Fruit fly (Drosophila melanogaster) whole organism, embryonic: ENCODE results near the gene mAChR-C.

Experiments
- Antp ChIP-seq: fragments of 200-800 bp; sonication (Bioruptor generic); optimal IDR thresholded peaks from 3 replicates; lab custom pipeline; 2016; ENCODE audit warnings: missing biosample characterization, missing genetic modification characterization
- B-H2 ChIP-seq: fragments of 200-800 bp; sonication (Bioruptor generic); optimal IDR thresholded peaks from 2 replicates; lab custom pipeline; 2018; ENCODE audit warnings: missing biosample characterization, mild to moderate bottlenecking, missing genetic modification characterization
- BEAF-32 ChIP-seq: fragments of 200-800 bp; sonication (Bioruptor generic); optimal IDR thresholded peaks from 3 replicates; lab custom pipeline; 2017; ENCODE audit warnings: missing biosample characterization, missing genetic modification characterization, mild to moderate bottlenecking, moderate library complexity, missing genetic modification reagents
- Bteb2 ChIP-seq: fragments of 200-800 bp; sonication (Bioruptor generic); optimal IDR thresholded peaks from 2 replicates; lab custom pipeline; 2016; ENCODE audit warnings: missing biosample characterization, missing genetic modification characterization
- CG1024 ChIP-seq: fragments of 200-800 bp; sonication (Bioruptor generic); IDR thresholded peaks from 2 replicates; pipeline ENCODE4 v1.3.6; 2022; ENCODE audit warnings: missing biosample characterization, missing genetic modification characterization
- CG10654 ChIP-seq: fragments of 200-800 bp; sonication (Bioruptor generic); optimal IDR thresholded peaks from 2 replicates; lab custom pipeline; 2016; ENCODE audit warnings: missing biosample characterization, missing genetic modification characterization
- CG11085 ChIP-seq: fragments of 200-800 bp; sonication (Bioruptor generic); IDR thresholded peaks from 2 replicates; pipeline ENCODE4 v1.3.6; 2022; ENCODE audit warnings: missing biosample characterization, missing genetic modification characterization
- CG11696 ChIP-seq: fragments of 200-800 bp; sonication (Bioruptor generic); IDR thresholded peaks from 2 replicates; pipeline ENCODE4 v1.3.6; 2022; ENCODE audit warnings: missing biosample characterization, missing genetic modification characterization
- CG1233 ChIP-seq: fragments of 200-800 bp; sonication (Bioruptor generic); optimal IDR thresholded peaks from 4 replicates; lab custom pipeline; 2018; ENCODE audit warnings: missing biosample characterization, mild to moderate bottlenecking, missing genetic modification characterization
- CG13624 ChIP-seq: fragments of 200-800 bp; sonication (Bioruptor generic); optimal IDR thresholded peaks from 2 replicates; lab custom pipeline; 2016; ENCODE audit warnings: missing biosample characterization, missing genetic modification characterization
- CG14050 ChIP-seq: fragments of 200-800 bp; sonication (Bioruptor generic); IDR thresholded peaks from 3 replicates; pipeline ENCODE4 v1.3.6; 2022; ENCODE audit warnings: missing biosample characterization, missing genetic modification characterization
- CG15269 ChIP-seq: fragments of 200-800 bp; sonication (Bioruptor generic); optimal IDR thresholded peaks from 2 replicates; lab custom pipeline; 2018; ENCODE audit warnings: missing biosample characterization, mild to moderate bottlenecking, missing genetic modification characterization, moderate library complexity
- CG17328 ChIP-seq: fragments of 200-800 bp; sonication (Bioruptor generic); IDR thresholded peaks from 2 replicates; pipeline ENCODE4 v1.3.6; 2022; ENCODE audit warnings: missing biosample characterization, missing genetic modification characterization
- CG17385 ChIP-seq: fragments of 200-800 bp; sonication (Bioruptor generic); optimal IDR thresholded peaks from 3 replicates; lab custom pipeline; 2018; ENCODE audit warnings: missing biosample characterization, mild to moderate bottlenecking, missing genetic modification characterization
- CG2129 ChIP-seq: fragments of 200-800 bp; sonication (Bioruptor generic); IDR thresholded peaks from 2 replicates; pipeline ENCODE4 v1.3.6; 2022; ENCODE audit warnings: missing biosample characterization, missing genetic modification characterization; ENCODE audit not compliant: partially characterized antibody
- CG32772 ChIP-seq: fragments of 200-800 bp; sonication (Bioruptor generic); IDR thresholded peaks from 2 replicates; pipeline ENCODE4 v1.3.6; 2022; ENCODE audit warnings: missing biosample characterization, missing genetic modification characterization
- CG3847 ChIP-seq: fragments of 200-800 bp; sonication (Bioruptor generic); IDR thresholded peaks from 2 replicates; pipeline ENCODE4 v1.3.6; 2022; ENCODE audit warnings: missing biosample characterization, missing genetic modification characterization
- CG4617 ChIP-seq: fragments of 200-800 bp; sonication (Bioruptor generic); optimal IDR thresholded peaks from 3 replicates; lab custom pipeline; 2016; ENCODE audit warnings: missing biosample characterization, missing genetic modification characterization, borderline replicate concordance
- CG6654 ChIP-seq: fragments of 200-800 bp; sonication (Bioruptor generic); optimal IDR thresholded peaks from 2 replicates; lab custom pipeline; 2017; ENCODE audit warnings: missing biosample characterization, mild to moderate bottlenecking, missing genetic modification characterization
- CG8359 ChIP-seq: fragments of 200-800 bp; sonication (Bioruptor generic); optimal IDR thresholded peaks from 2 replicates; lab custom pipeline; 2017; ENCODE audit warnings: missing biosample characterization, mild to moderate bottlenecking, missing genetic modification characterization, borderline replicate concordance
- CG9609 ChIP-seq: fragments of 200-800 bp; sonication (Bioruptor generic); optimal IDR thresholded peaks from 3 replicates; lab custom pipeline; 2016; ENCODE audit warnings: missing biosample characterization, missing genetic modification characterization
- Chrac-16 ChIP-seq: fragments of 200-800 bp; sonication (Bioruptor generic); optimal IDR thresholded peaks from 3 replicates; lab custom pipeline; 2016; ENCODE audit warnings: missing biosample characterization, missing genetic modification characterization
- Dp ChIP-seq: fragments of 200-800 bp; sonication (Bioruptor generic); optimal IDR thresholded peaks from 2 replicates; lab custom pipeline; 2018; ENCODE audit warnings: missing biosample characterization, mild to moderate bottlenecking, missing genetic modification characterization, moderate library complexity
- Kr ChIP-seq: fragments of 200-800 bp; sonication (Bioruptor generic); optimal IDR thresholded peaks from 2 replicates; lab custom pipeline; 2017; ENCODE audit warnings: missing biosample characterization, mild to moderate bottlenecking, missing genetic modification characterization
- Mad ChIP-seq: fragments of 200-800 bp; sonication (Bioruptor generic); optimal IDR thresholded peaks from 2 replicates; lab custom pipeline; 2016; ENCODE audit warnings: missing biosample characterization, missing genetic modification characterization
- Max ChIP-seq: fragments of 200-800 bp; sonication (Bioruptor generic); optimal IDR thresholded peaks from 2 replicates; lab custom pipeline; 2016; ENCODE audit warnings: missing biosample characterization, mild to moderate bottlenecking, missing genetic modification characterization
- Nf-YA ChIP-seq: fragments of 200-800 bp; sonication (Bioruptor generic); IDR thresholded peaks from 2 replicates; pipeline ENCODE4 v1.3.6; 2022; ENCODE audit warnings: missing biosample characterization, missing genetic modification characterization
- Nf-YB ChIP-seq: fragments of 200-800 bp; sonication (Bioruptor generic); optimal IDR thresholded peaks from 3 replicates; lab custom pipeline; 2019; ENCODE audit warnings: missing biosample characterization, mild to moderate bottlenecking, missing genetic modification characterization, moderate library complexity
- Ptx1 ChIP-seq: fragments of 200-800 bp; sonication (Bioruptor generic); IDR thresholded peaks from 2 replicates; pipeline ENCODE4 v1.3.6; 2022; ENCODE audit warnings: missing biosample characterization, missing genetic modification characterization
- Scr ChIP-seq: fragments of 200-800 bp; sonication (Bioruptor generic); IDR thresholded peaks from 2 replicates; pipeline ENCODE4 v1.3.6; 2022; ENCODE audit warnings: missing biosample characterization, missing genetic modification characterization; ENCODE audit not compliant: partially characterized antibody
- Spps ChIP-seq: fragments of 200-800 bp; sonication (Bioruptor generic); optimal IDR thresholded peaks from 2 replicates; lab custom pipeline; 2018; ENCODE audit warnings: missing biosample characterization, mild to moderate bottlenecking, missing genetic modification characterization
- Xbp1 ChIP-seq: fragments of 200-800 bp; sonication (Bioruptor generic); optimal IDR thresholded peaks from 3 replicates; lab custom pipeline; 2016; ENCODE audit warnings: missing biosample characterization, mild to moderate bottlenecking, missing genetic modification characterization
- bsh ChIP-seq, 2 experiments: fragments of 200-800 bp; sonication (Bioruptor generic); optimal IDR thresholded peaks; 2 replicates each; lab custom pipeline; 2017 to 2018; ENCODE audit warnings: mild to moderate bottlenecking in 2 of 2, missing biosample characterization in 2 of 2, missing genetic modification characterization in 2 of 2, moderate library complexity in 1 of 2
- corto ChIP-seq: fragments of 200-800 bp; sonication (Bioruptor generic); optimal IDR thresholded peaks from 2 replicates; lab custom pipeline; 2016; ENCODE audit warnings: missing biosample characterization, mild to moderate bottlenecking, missing genetic modification characterization, moderate library complexity
- crc ChIP-seq: fragments of 200-800 bp; sonication (Bioruptor generic); optimal IDR thresholded peaks from 2 replicates; lab custom pipeline; 2016; ENCODE audit warnings: missing biosample characterization, missing genetic modification characterization
- da ChIP-seq: fragments of 200-800 bp; sonication (Bioruptor generic); optimal IDR thresholded peaks from 2 replicates; lab custom pipeline; 2016; ENCODE audit warnings: missing biosample characterization, missing genetic modification characterization
- dpn ChIP-seq, 2 experiments: fragments of 200-800 bp; sonication (Bioruptor generic); optimal IDR thresholded peaks; 3 replicates each; lab custom pipeline; 2016; ENCODE audit warnings: missing biosample characterization in 2 of 2, missing genetic modification characterization in 2 of 2
- ewg ChIP-seq: fragments of 200-800 bp; sonication (Bioruptor generic); optimal IDR thresholded peaks from 3 replicates; lab custom pipeline; 2017; ENCODE audit warnings: mild to moderate bottlenecking, missing biosample characterization, missing genetic modification reagents, missing genetic modification characterization
- fd64A ChIP-seq: fragments of 200-800 bp; sonication (Bioruptor generic); optimal IDR thresholded peaks from 3 replicates; lab custom pipeline; 2018; ENCODE audit warnings: missing biosample characterization, mild to moderate bottlenecking, missing genetic modification characterization
- hb ChIP-seq: fragments of 200-800 bp; sonication (Bioruptor generic); IDR thresholded peaks from 3 replicates; pipeline ENCODE4 v1.3.6; 2022; ENCODE audit warnings: missing biosample characterization, missing genetic modification characterization; ENCODE audit not compliant: partially characterized antibody
- inv ChIP-seq: fragments of 200-800 bp; sonication (Bioruptor generic); IDR thresholded peaks from 2 replicates; pipeline ENCODE4 v1.3.6; 2022; ENCODE audit warnings: missing biosample characterization, missing genetic modification characterization; ENCODE audit not compliant: partially characterized antibody
- mld ChIP-seq: fragments of 200-800 bp; sonication (Bioruptor generic); IDR thresholded peaks from 3 replicates; pipeline ENCODE4 v1.3.6; 2022; ENCODE audit warnings: missing biosample characterization, missing genetic modification characterization; ENCODE audit not compliant: partially characterized antibody
- nerfin-2 ChIP-seq: fragments of 200-800 bp; sonication (Bioruptor generic); IDR thresholded peaks from 2 replicates; pipeline ENCODE4 v1.3.6; 2022; ENCODE audit warnings: missing biosample characterization, missing genetic modification characterization; ENCODE audit not compliant: partially characterized antibody
- oc ChIP-seq: fragments of 200-800 bp; sonication (Bioruptor generic); optimal IDR thresholded peaks from 2 replicates; lab custom pipeline; 2018; ENCODE audit warnings: missing biosample characterization, mild to moderate bottlenecking, missing genetic modification characterization, moderate library complexity
- phol ChIP-seq: fragments of 200-800 bp; sonication (Bioruptor generic); optimal IDR thresholded peaks from 3 replicates; lab custom pipeline; 2018; ENCODE audit warnings: missing biosample characterization, mild to moderate bottlenecking, missing genetic modification characterization, moderate library complexity
- sd ChIP-seq: fragments of 200-800 bp; sonication (Bioruptor generic); optimal IDR thresholded peaks from 3 replicates; lab custom pipeline; 2018; ENCODE audit warnings: missing biosample characterization, mild to moderate bottlenecking, missing genetic modification characterization, moderate library complexity
- slou ChIP-seq: fragments of 200-800 bp; sonication (Bioruptor generic); optimal IDR thresholded peaks from 3 replicates; lab custom pipeline; 2016; ENCODE audit warnings: missing biosample characterization, missing genetic modification characterization
- trem ChIP-seq: fragments of 200-800 bp; optimal IDR thresholded peaks from 3 replicates; lab custom pipeline; 2019; ENCODE audit warnings: missing biosample characterization, mild to moderate bottlenecking, missing genetic modification characterization, moderate library complexity
- tx ChIP-seq: fragments of 200-800 bp; sonication (Bioruptor generic); optimal IDR thresholded peaks from 2 replicates; lab custom pipeline; 2016; ENCODE audit warnings: missing biosample characterization, missing genetic modification characterization
- vnd ChIP-seq: fragments of 200-800 bp; sonication (Bioruptor generic); IDR thresholded peaks from 3 replicates; pipeline ENCODE4 v1.3.6; 2022; ENCODE audit warnings: missing biosample characterization, missing genetic modification characterization; ENCODE audit not compliant: partially characterized antibody

Gene mAChR-C

DNA sequence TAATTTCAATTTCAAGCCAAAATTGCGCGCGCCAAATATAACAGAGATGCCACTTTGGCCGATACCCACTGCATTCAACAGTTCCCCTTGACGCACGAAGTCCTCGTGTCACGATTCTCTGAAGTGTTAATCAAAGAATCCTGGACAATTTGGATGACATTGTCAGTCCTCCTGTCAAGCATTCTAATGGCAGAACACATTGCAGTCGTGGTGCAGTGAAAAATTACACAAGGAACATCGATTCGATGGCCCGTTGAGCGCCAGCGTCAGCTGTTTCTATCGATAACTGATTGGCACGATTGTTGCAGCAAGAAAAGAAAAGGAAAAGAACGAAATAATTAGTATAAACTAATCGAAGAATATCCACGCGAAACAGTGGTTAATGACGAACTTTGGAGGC, 8.3 kb downstream of the mAChR-C start, which contains the start of gene nonC (continued):
- no peak for TF ChIP-seq sd (tag; lab: Kevin White, UChicago)
- TF ChIP-seq Chrac-16: no peak
- TF ChIP-seq CG11696: no peak
- TF ChIP-seq Max (GFP tag; lab: Kevin White, UChicago): no peak
- TF ChIP-seq corto (GFP tag; lab: Kevin White, UChicago): no peak
- peak; percentile 72; the same call in 1 of the 2 replicates for TF ChIP-seq CG2129 (GFP tag; lab: Robert Waterston, UW)
- TF ChIP-seq da (GFP tag; lab: Kevin White, UChicago): no peak
- no peak for TF ChIP-seq CG3847 (GFP tag; lab: Robert Waterston, UW)
- no peak for TF ChIP-seq Xbp1 (GFP tag; lab: Kevin White, UChicago)
- no peak for TF ChIP-seq bsh (GFP tag; optimal IDR thresholded peaks at IDR 0.05; lab: Kevin White, UChicago)
- no peak for TF ChIP-seq Bteb2 (GFP tag; lab: Kevin White, UChicago)
- no peak for TF ChIP-seq Spps (tag; lab: Kevin White, UChicago)
- TF ChIP-seq fd64A (GFP tag; lab: Kevin White, UChicago): no peak
- TF ChIP-seq CG14050 (GFP tag; lab: Robert Waterston, UW): no peak
- TF ChIP-seq CG8359 (GFP tag; lab: Kevin White, UChicago): no peak
- TF ChIP-seq CG1024: no peak
- TF ChIP-seq nerfin-2 (GFP tag; lab: Robert Waterston, UW): peak; percentile 87
- TF ChIP-seq CG13624: no peak
- TF ChIP-seq Mad (GFP tag; lab: Kevin White, UChicago): no peak
- TF ChIP-seq hb (GFP tag; lab: Robert Waterston, UW): peak; percentile 85
- peak; percentile 82 for TF ChIP-seq Dp (GFP tag; lab: Kevin White, UChicago)
- peak; percentile 88 for TF ChIP-seq vnd
- TF ChIP-seq CG4617 (GFP tag; lab: Kevin White, UChicago): peak; percentile 40
- no peak for TF ChIP-seq CG15269 (tag; lab: Kevin White, UChicago)
- peak; percentile 90 for TF ChIP-seq BEAF-32 (GFP tag; lab: Kevin White, UChicago)
- no peak for TF ChIP-seq CG17328 (GFP tag; lab: Robert Waterston, UW)
- no peak for TF ChIP-seq Antp
- TF ChIP-seq Nf-YB (GFP tag; lab: Kevin White, UChicago): no peak
- TF ChIP-seq CG6654 (GFP tag; lab: Kevin White, UChicago): no peak
- no peak for TF ChIP-seq CG17385 (GFP tag; lab: Kevin White, UChicago)
- TF ChIP-seq Scr (GFP tag; lab: Robert Waterston, UW): peak; percentile 93
- TF ChIP-seq CG1233 (GFP tag; lab: Kevin White, UChicago): no peak
- TF ChIP-seq dpn (GFP tag; optimal IDR thresholded peaks at IDR 0.05; lab: Kevin White, UChicago): no peak
- TF ChIP-seq slou (GFP tag; lab: Kevin White, UChicago): no peak
- no peak for TF ChIP-seq Nf-YA
- no peak for TF ChIP-seq CG32772 (GFP tag; lab: Robert Waterston, UW)
- no peak for TF ChIP-seq B-H2
- peak; percentile 70; the same call in 2 of the 3 replicates for TF ChIP-seq mld (GFP tag; lab: Robert Waterston, UW)
- no peak for TF ChIP-seq CG11085 (GFP tag; lab: Robert Waterston, UW)
- TF ChIP-seq crc (GFP tag; lab: Kevin White, UChicago): no peak
- TF ChIP-seq tx: no peak
- no peak for TF ChIP-seq Kr
- no peak for TF ChIP-seq ewg (GFP tag; lab: Kevin White, UChicago)
- no peak for TF ChIP-seq CG10654
- TF ChIP-seq Ptx1 (GFP tag; lab: Robert Waterston, UW): no peak
- peak; percentile 34 for TF ChIP-seq phol (tag; lab: Kevin White, UChicago)
- no peak for TF ChIP-seq oc (tag; lab: Kevin White, UChicago)
- TF ChIP-seq inv (GFP tag; lab: Robert Waterston, UW): peak; percentile 88
- peak; percentile 70 for TF ChIP-seq trem
- TF ChIP-seq CG9609 (GFP tag; lab: Kevin White, UChicago): no peak
